Worm (Caenorhabditis elegans): Measurements from ENCODE around the gene C02B10.4.

C02B10.4 gene

DNA sequence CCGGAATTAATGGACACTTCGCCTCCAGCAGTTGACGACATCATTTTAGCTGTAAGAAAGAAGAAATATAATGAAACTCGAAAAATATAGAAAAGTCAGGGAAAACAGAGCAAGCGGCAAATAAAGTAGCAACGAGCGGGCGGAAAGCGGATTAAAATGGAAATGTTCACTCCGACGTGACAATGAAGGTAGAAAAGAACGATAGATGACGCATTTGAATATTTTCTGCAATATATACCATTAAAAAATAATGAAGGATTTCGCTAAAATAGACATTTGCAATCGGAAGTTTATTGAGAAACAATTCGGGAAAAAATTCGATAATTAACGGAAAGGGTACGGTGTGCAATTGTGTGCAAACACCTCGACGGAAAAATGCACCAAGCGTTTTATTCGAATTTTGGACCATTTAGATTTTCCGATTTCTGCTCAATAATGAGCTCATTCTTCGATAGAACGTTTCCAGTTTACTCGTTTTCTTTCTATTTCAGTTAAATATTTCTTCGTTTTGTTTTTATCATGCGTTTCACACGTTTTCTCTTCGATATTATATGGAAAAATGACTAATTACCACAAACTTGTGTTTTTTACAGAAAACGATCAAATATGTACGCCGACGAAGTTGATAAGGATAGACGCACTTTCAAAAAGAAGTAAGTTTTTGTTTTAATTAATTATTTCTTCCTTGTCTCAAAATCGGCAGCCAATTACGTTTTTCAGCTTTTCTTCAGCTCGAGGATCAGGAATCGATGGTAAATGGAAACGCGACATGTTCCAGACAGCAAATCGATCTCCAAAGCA is at the start of gene C02B10.4, which contains the start of gene snpn-1:
Gene C02B10.4, plus strand, starts transcription at position 594 of the 801 bp plus-strand sequence.
Gene snpn-1, minus strand, starts transcription at position 51 of the 801 bp plus-strand sequence.
- TF ChIP-seq F39B2.1 (GFP tag; IDR thresholded peaks at IDR 0.05) (no peak), snpc-4 (GFP tag; optimal IDR thresholded peaks at IDR 0.05) (peak; percentile 15), snpc-4 (tag; optimal IDR thresholded peaks at IDR 0.05) (peak in 3 of 4 experiments; percentile 7 to 73 (median 71)), tbp1 (GFP tag; optimal IDR thresholded peaks at IDR 0.05) (peak; percentile 8), attf-3 (GFP tag; conservative IDR thresholded peaks at IDR 0.05) (no peak), sptf-2 (GFP tag; optimal IDR thresholded peaks at IDR 0.05) (no peak), F23B12.7 (tag; optimal IDR thresholded peaks at IDR 0.05; ENCODE audit: insufficient read depth) (peak; percentile 10), somi-1 (GFP tag; optimal IDR thresholded peaks at IDR 0.05) (no peak), ceh-58 (GFP tag; IDR thresholded peaks at IDR 0.05) (no peak), ceh-40 (GFP tag; IDR thresholded peaks at IDR 0.05) (no peak), madf-3 (GFP tag; IDR thresholded peaks at IDR 0.05) (no peak), rec-8 (tag; optimal IDR thresholded peaks at IDR 0.05) (no peak), cebp-1 (GFP tag; IDR thresholded peaks at IDR 0.05) (no peak), cebp-1 (tag; optimal IDR thresholded peaks at IDR 0.05) (peak; percentile 8), B0019.2 (GFP tag; conservative IDR thresholded peaks at IDR 0.05) (no peak), B0035.1 (tag; optimal IDR thresholded peaks at IDR 0.05) (no peak), lsy-27 (tag; optimal IDR thresholded peaks at IDR 0.05; ENCODE audit: borderline replicate concordance, insufficient read depth) (no peak), unc-130 (GFP tag; optimal IDR thresholded peaks at IDR 0.05) (no peak), madf-10 (tag; optimal IDR thresholded peaks at IDR 0.05) (no peak), ccch-3 (GFP tag; optimal IDR thresholded peaks at IDR 0.05) (no peak), lsl-1 (GFP tag; optimal IDR thresholded peaks at IDR 0.05) (peak; percentile 76), snpc-3.4 (tag; optimal IDR thresholded peaks at IDR 0.05) (no peak), nfya-2 (GFP tag; IDR thresholded peaks at IDR 0.05) (no peak), akir-1 (GFP tag; optimal IDR thresholded peaks at IDR 0.05) (no peak), Y56A3A.18 (GFP tag; IDR thresholded peaks at IDR 0.05) (no peak), F22D6.2 (tag; optimal IDR thresholded peaks at IDR 0.05) (no peak), attf-6 (GFP tag; IDR thresholded peaks at IDR 0.05) (no peak)

DNA sequence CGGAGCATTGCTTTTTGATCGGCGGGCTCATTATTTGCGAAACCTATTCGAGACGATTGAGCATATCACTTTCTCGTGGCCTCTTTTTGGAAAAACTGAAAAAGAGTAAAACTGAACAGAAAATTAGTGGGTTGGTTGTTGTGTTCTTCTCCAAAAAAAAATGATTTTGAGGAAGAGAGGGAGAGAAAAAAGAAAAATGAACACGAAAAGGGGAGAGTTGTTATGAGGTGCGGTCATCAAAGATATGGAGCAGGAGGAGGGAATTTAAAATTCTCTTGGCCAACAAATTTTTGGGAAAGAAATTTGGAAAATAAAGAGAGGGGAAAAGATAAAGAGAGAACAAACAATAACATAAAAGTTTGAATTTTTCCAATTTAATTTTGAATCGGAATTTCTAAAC is 46.0 kb upstream of the C02B10.4 start, which contains the start of gene hot-9:
Gene hot-9, minus strand, starts transcription at position 101 of the 400 bp plus-strand sequence.
- TF ChIP-seq ceh-58 (GFP tag; IDR thresholded peaks at IDR 0.05) (no peak), ztf-3 (GFP tag; optimal IDR thresholded peaks at IDR 0.05) (no peak), attf-6 (GFP tag; IDR thresholded peaks at IDR 0.05) (no peak), F23B12.7 (tag; optimal IDR thresholded peaks at IDR 0.05; ENCODE audit: insufficient read depth) (no peak), D2030.7 (GFP tag; IDR thresholded peaks at IDR 0.05) (no peak), aptf-2 (GFP tag; conservative IDR thresholded peaks at IDR 0.05) (no peak), mes-4 (tag; optimal IDR thresholded peaks at IDR 0.05) (no peak), lag-1 (GFP tag; IDR thresholded peaks at IDR 0.05) (no peak), K11D2.4 (GFP tag; IDR thresholded peaks at IDR 0.05) (no peak), pbrm-1 (GFP tag; IDR thresholded peaks at IDR 0.05) (no peak), Y67H2A.10 (GFP tag; conservative IDR thresholded peaks at IDR 0.05) (no peak), ceh-27 (GFP tag; optimal IDR thresholded peaks at IDR 0.05) (no peak), lin-26 (GFP tag; IDR thresholded peaks at IDR 0.05) (no peak), ceh-40 (GFP tag; IDR thresholded peaks at IDR 0.05) (no peak), repo-1 (tag; optimal IDR thresholded peaks at IDR 0.05) (no peak), Y95B8A.8 (GFP tag; IDR thresholded peaks at IDR 0.05) (no peak), let-607 (tag; optimal IDR thresholded peaks at IDR 0.05) (no peak), lin-54 (GFP tag; optimal IDR thresholded peaks at IDR 0.05) (no peak)

All from whole organism, young adult.